Worm (Caenorhabditis elegans) whole organism, L4/young adult: Measurements from ENCODE around the gene fbxa-163.

Experiments used
- W03F9.2 ChIP-seq: fragments of 150-350 bp; optimal IDR thresholded peaks from 2 replicates; lab custom pipeline; 2014; ENCODE audit warnings: missing biosample characterization, missing genetic modification characterization
- him-1 ChIP-seq: sonication (generic microtip); optimal IDR thresholded peaks from 2 replicates; lab custom pipeline; 2016; ENCODE audit warnings: missing genotype, missing genetic modification reagents, missing genetic modification characterization, missing compliant biosample characterization

DNA sequence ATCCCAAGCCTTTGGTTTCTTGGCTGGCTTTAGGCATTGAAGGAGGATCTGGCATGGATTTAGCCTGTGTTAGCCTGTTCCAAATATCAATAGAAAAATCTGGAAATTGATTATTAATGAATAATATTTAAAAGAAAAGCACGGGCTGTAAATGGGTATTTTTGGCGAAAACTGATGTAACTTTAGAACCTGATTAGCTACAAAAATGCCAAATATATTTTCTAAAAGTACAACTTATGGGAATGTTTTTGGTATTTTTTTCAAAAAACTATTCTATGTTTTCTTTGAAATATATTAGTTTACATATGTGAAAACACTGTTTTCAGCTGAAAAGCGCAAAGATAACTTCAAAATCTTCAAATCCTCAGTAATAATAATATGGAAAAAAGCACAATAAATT lies 9.9 kb downstream of the fbxa-163 start, which contains the start of gene bath-26:
- TF ChIP-seq W03F9.2 (tag; lab: Kevin White, UChicago) (no peak), him-1 (tag; lab: Kevin White, UChicago) (no peak)
